Worm (Caenorhabditis elegans): ENCODE data around the gene F26D10.13.

The F26D10.13 gene

DNA sequence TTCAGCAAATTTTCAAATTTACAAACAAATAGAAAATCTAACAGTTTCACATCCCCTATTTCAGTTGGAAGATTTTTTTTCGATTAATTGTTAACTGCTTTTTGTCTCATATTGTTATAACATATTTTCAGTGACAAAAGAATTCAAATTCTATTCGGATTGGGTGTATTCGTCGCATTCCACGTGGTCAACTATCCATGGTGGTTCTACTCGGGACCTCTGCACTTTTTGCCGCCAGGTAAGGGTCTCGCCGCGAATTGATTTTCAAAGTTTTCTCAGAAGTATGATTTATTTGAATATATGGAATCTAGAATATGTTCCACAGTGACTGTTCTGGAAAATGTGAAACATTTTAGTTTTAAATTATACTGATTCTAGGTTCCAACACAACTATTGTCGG, 16.1 kb downstream of the F26D10.13 start:
- no peak for TF ChIP-seq B0310.2 (tag; optimal IDR thresholded peaks at IDR 0.05)

DNA sequence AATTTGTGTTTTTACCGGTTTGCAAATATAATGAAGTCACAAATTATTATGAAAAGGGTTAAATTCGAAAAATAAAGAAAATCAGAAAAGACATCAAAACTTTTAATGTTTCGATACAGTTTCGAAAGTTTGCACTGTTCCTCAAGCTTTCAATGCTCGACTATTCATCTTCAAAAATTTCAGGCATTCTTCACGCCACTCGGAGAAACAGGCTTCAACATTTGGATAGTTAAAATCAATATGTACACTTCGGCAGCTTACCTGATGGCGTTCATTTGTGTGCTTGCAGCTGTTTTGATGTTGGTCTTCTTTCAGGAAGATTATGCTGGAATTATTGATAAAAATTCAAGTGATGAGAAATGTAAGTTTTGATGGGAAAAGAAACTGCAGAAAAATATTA, 17.4 kb downstream of the F26D10.13 start:
- TF ChIP-seq ceh-36 (tag; optimal IDR thresholded peaks at IDR 0.05) (no peak), tbx-37 (GFP tag; conservative IDR thresholded peaks at IDR 0.05) (no peak), ets-7 (tag; optimal IDR thresholded peaks at IDR 0.05) (no peak), ama-1 (optimal IDR thresholded peaks at IDR 0.05) (no peak), flt-1 (GFP tag; IDR thresholded peaks at IDR 0.05) (no peak), sea-1 (GFP tag; conservative IDR thresholded peaks at IDR 0.05) (no peak)

DNA sequence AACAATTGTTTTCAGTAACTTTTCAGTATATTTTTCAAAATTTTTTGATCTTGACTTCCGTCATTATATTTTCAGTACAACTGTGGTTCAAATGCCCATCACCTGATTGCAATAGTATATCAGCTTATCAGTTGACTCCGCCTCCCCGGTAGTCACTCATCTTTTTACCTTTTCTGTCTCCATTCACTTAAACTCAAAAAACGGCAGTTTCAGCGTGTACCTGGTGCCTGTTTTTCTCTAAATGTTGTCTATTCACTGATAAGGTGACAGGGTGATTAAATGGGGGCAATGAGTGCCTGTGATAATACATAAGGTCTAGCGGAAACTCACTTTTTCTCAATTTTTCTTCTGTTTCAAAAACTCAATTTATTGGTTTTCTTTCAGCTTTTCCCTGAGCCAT, 19.4 kb downstream of the F26D10.13 start, which contains the start of gene ZK550.2:
TSS of gene ZK550.2 (plus strand) at position 385 of the 400 bp plus-strand sequence.
- TF ChIP-seq tbx-11 (GFP tag; IDR thresholded peaks at IDR 0.05) (no peak), B0310.2 (tag; optimal IDR thresholded peaks at IDR 0.05) (no peak)

DNA sequence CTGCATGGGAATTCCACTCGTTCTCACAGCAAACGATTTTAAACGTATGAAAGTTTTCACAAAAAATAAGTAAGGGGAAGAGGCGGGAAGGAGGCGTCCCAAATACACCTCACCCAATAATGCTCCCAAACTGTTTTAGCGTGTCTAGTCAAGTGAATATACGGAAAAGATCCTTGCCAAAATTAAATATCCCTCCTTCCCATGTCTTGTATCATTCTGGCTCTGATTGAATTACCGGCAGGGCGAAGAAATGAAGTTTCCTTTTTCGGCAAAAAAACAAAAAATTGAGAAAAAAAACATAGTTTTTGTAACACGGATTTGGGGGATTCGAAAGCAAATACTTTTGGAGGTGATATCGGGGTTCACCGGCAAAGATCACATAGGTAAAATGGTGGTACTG, 25.7 kb downstream of the F26D10.13 start:
- TF ChIP-seq hmg-4 (GFP tag; optimal IDR thresholded peaks at IDR 0.05) (no peak), flt-1 (GFP tag; IDR thresholded peaks at IDR 0.05) (no peak), pes-1 (GFP tag; IDR thresholded peaks at IDR 0.05) (no peak), aly-1 (tag; optimal IDR thresholded peaks at IDR 0.05) (no peak), ets-7 (tag; optimal IDR thresholded peaks at IDR 0.05) (no peak), hmbx-1 (tag; optimal IDR thresholded peaks at IDR 0.05) (no peak), ceh-13 (GFP tag; optimal IDR thresholded peaks at IDR 0.05) (no peak), tbx-11 (GFP tag; IDR thresholded peaks at IDR 0.05) (no peak), tbx-37 (GFP tag; conservative IDR thresholded peaks at IDR 0.05) (no peak), ama-1 (optimal IDR thresholded peaks at IDR 0.05) (no peak), B0310.2 (tag; optimal IDR thresholded peaks at IDR 0.05) (no peak), tra-4 (tag; optimal IDR thresholded peaks at IDR 0.05) (no peak)

DNA sequence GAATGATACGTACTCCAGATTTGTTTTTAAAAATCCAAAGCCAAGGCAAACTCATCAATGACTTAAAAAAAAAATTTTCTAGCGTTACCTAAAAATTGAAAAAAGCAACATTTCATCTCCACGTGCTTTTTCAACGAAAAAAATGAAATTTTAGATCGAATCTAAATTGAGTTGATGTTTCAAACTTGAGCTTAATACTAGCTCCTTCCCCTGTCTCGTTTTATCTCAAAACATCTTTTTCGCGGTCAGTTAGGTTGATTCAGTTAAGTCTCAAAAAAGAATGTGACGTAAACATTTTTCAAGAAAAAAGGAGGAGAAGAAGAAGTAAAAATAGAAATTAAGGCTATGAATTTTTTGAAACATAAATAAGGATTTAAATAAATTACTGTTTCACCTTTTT, 27.6 kb downstream of the F26D10.13 start:
- TF ChIP-seq flt-1 (GFP tag; IDR thresholded peaks at IDR 0.05) (no peak), hmbx-1 (tag; optimal IDR thresholded peaks at IDR 0.05) (no peak), ceh-13 (GFP tag; optimal IDR thresholded peaks at IDR 0.05) (no peak), F13C5.2 (tag; optimal IDR thresholded peaks at IDR 0.05) (no peak), hnd-1 (tag; optimal IDR thresholded peaks at IDR 0.05) (no peak), ceh-36 (tag; optimal IDR thresholded peaks at IDR 0.05) (no peak), sea-1 (GFP tag; conservative IDR thresholded peaks at IDR 0.05) (no peak)

DNA sequence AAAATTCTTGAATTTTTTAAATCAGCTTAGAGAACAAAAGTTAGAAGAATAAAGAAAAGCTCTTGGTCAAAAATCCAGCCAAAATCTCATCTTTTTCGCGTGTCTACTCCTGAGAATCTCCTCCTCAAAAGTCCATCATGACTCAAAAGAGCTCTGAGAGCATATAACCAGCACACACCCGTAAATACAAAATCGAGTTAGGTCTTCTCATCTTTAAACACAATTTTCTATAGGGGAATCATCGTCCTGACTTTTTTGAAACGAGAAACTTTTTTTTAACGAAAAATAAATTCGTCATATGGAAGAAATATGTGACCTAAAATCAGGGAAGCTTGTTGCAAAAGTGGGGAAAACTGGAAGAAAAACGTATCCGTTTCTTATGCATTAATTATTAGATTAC, 31.1 kb downstream of the F26D10.13 start:
- TF ChIP-seq aly-1 (tag; optimal IDR thresholded peaks at IDR 0.05) (no peak), ceh-36 (tag; optimal IDR thresholded peaks at IDR 0.05) (no peak), tbx-11 (GFP tag; IDR thresholded peaks at IDR 0.05) (no peak), scrt-1 (GFP tag; IDR thresholded peaks at IDR 0.05) (no peak), ets-7 (tag; optimal IDR thresholded peaks at IDR 0.05) (no peak), tbx-37 (GFP tag; conservative IDR thresholded peaks at IDR 0.05) (no peak), sea-1 (GFP tag; conservative IDR thresholded peaks at IDR 0.05) (no peak), flt-1 (GFP tag; IDR thresholded peaks at IDR 0.05) (no peak), F13C5.2 (tag; optimal IDR thresholded peaks at IDR 0.05) (no peak), B0310.2 (tag; optimal IDR thresholded peaks at IDR 0.05) (no peak), ama-1 (optimal IDR thresholded peaks at IDR 0.05) (no peak), tra-4 (tag; optimal IDR thresholded peaks at IDR 0.05) (no peak), hmbx-1 (tag; optimal IDR thresholded peaks at IDR 0.05) (no peak), hmg-4 (GFP tag; optimal IDR thresholded peaks at IDR 0.05) (no peak), ceh-13 (GFP tag; optimal IDR thresholded peaks at IDR 0.05) (no peak), hnd-1 (tag; optimal IDR thresholded peaks at IDR 0.05) (no peak)

DNA sequence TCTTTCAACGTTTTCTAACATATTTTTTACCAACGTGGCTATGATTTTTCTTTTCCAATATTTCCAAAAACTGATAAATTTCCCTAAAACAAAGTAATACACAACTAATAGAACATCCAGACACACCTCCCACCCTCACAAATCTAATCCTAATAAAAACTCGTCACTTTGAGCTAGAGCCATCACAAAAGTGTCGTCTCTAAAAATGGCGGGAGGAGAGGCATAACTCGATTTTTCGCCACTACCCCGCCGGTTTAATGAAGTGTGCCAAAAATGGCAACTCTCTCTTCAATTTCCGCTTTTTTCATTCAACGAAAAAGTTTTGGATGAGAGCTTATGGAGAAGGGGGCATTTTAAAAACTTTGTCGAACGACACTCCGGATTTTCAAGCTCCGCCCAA, 31.7 kb downstream of the F26D10.13 start:
- TF ChIP-seq ama-1 (optimal IDR thresholded peaks at IDR 0.05) = no peak
- no peak for TF ChIP-seq hmbx-1 (tag; optimal IDR thresholded peaks at IDR 0.05)
- TF ChIP-seq tbx-11 (GFP tag; IDR thresholded peaks at IDR 0.05) = no peak
- TF ChIP-seq ceh-36 (tag; optimal IDR thresholded peaks at IDR 0.05) = no peak
- TF ChIP-seq B0310.2 (tag; optimal IDR thresholded peaks at IDR 0.05) = no peak
- TF ChIP-seq flt-1 (GFP tag; IDR thresholded peaks at IDR 0.05) = no peak
- TF ChIP-seq scrt-1 (GFP tag; IDR thresholded peaks at IDR 0.05) = no peak
- TF ChIP-seq tra-4 (tag; optimal IDR thresholded peaks at IDR 0.05) = no peak
- TF ChIP-seq hnd-1 (tag; optimal IDR thresholded peaks at IDR 0.05) = no peak

DNA sequence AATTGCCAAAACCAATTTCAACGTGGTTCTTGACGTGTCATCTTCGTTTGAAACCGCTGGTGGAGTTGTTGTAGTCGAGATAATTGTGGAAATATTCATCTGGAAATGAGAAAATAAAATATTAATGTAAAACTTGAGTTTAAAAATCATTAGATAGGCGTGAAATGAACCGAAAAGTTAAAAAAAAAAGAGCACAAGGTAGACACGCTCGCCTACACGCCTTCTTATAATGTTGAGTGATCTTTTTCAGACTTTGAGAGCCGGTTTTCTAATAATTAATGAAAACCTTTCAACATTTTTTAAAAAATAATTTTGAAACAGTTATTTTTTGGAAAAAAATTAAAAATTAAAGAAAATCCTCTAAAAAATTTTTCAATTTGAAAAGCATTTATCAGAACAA, 33.7 kb downstream of the F26D10.13 start, which contains the start of gene npr-32:
TSS of gene npr-32 (minus strand) at position 101 of the 400 bp plus-strand sequence.
- TF ChIP-seq ceh-36 (tag; optimal IDR thresholded peaks at IDR 0.05) (no peak), hmg-4 (GFP tag; optimal IDR thresholded peaks at IDR 0.05) (no peak), hnd-1 (tag; optimal IDR thresholded peaks at IDR 0.05) (no peak), tra-4 (tag; optimal IDR thresholded peaks at IDR 0.05) (no peak), pes-1 (GFP tag; IDR thresholded peaks at IDR 0.05) (no peak)

DNA sequence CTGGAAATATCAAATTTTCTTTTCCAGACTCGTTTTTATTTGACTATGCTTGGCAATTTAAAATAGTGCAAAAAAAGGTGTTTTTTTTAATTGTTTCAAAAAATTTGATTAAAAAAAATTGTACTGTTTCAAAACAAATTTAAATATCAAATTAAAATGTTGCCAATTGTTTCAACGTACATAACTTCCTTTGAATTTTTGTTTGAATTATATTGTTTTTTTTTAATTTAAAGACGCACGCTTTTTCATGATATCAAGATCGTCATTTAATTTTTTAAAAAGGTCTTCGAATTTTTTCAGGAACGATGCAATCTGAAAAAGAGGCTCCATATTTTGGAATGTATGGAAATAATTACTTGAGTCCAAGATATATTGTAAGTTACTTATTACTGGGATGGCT, 41.1 kb downstream of the F26D10.13 start, which contains the start of gene Y116A8B.4:
TSS of gene Y116A8B.4 (plus strand) at position 301 of the 400 bp plus-strand sequence.
- no peak for TF ChIP-seq scrt-1 (GFP tag; IDR thresholded peaks at IDR 0.05)

DNA sequence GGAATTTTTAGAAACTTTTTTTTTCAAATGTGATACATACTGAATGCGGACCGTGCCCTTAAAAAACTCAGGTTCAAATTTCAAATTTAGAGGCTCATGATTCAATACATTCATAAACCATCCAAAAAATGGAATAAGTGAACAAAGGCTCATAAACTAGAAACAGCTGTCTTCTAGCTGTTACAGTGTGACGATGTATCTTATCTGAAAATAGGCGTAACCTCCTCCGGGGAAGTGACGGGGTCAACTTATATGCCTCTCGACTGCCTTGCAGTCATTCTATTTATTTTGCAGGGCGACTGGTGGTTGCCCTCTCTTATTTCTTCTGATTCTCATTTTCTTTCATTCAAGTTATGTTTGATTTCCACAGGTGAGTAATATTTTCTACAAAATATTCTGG, 48.6 kb downstream of the F26D10.13 start, which contains the start of gene Y116A8B.1:
TSS of gene Y116A8B.1 (plus strand) at position 301 of the 400 bp plus-strand sequence.
- TF ChIP-seq tbx-37 (GFP tag; conservative IDR thresholded peaks at IDR 0.05) (no peak), F13C5.2 (tag; optimal IDR thresholded peaks at IDR 0.05) (no peak), pes-1 (GFP tag; IDR thresholded peaks at IDR 0.05) (no peak), B0310.2 (tag; optimal IDR thresholded peaks at IDR 0.05) (no peak), hnd-1 (tag; optimal IDR thresholded peaks at IDR 0.05) (no peak), hmbx-1 (tag; optimal IDR thresholded peaks at IDR 0.05) (no peak), ama-1 (optimal IDR thresholded peaks at IDR 0.05) (no peak), tbx-11 (GFP tag; IDR thresholded peaks at IDR 0.05) (no peak), scrt-1 (GFP tag; IDR thresholded peaks at IDR 0.05) (no peak), ceh-13 (GFP tag; optimal IDR thresholded peaks at IDR 0.05) (no peak), hmg-4 (GFP tag; optimal IDR thresholded peaks at IDR 0.05) (no peak), ets-7 (tag; optimal IDR thresholded peaks at IDR 0.05) (no peak), ceh-36 (tag; optimal IDR thresholded peaks at IDR 0.05) (no peak), aly-1 (tag; optimal IDR thresholded peaks at IDR 0.05) (no peak), flt-1 (GFP tag; IDR thresholded peaks at IDR 0.05) (no peak)

Data from whole organism, early embryonic.